Comparison of ENCODE assay signal across 2 worm cellular contexts in the genomic region with DNA sequence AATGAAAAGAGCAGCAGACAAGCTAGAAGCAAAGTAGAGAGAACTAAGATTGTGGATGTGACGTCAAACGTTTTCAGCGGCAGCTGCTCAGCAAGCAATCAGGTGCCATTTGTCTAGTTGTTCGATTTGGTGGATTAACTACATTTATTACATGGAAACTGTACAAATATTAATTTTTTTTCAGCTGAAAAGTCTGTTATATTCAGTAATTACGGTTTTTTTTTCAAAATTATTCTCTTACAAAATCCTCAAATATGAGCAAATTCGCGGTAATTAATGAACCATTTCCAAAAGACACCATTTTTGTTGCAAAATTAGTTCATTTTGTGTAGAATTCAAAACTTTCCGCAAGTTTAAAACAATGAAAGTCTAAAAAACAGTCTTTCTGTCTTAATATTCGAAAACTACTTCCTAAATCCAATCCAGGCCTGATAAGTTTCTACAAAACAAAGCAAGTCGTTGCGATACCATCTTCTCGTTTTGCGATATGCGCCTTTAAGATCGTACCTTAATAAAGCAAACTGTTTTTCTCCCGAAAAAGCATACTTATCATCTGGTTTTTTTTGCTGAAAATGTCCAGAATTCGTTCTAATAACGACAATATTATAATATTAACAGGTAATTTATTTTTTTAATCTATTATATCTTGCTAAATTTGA.
TF ChIP-seq lines count a peak whose summit lies in the region.

A gene (minus strand): TSS at position 51 of the 659 bp plus-strand sequence.
A gene (plus strand): TSS at position 118 of the 659 bp plus-strand sequence.

TF ChIP-seq in whole organism, L1 larva, 84 proteins besides CTCF, POLR2A, EP300 and RAD21:
- peak; percentile 17 for TF ChIP-seq rnt-1 (tag; optimal IDR thresholded peaks at IDR 0.05; lab: Kevin White, UChicago)
- TF ChIP-seq unc-130 (tag; optimal IDR thresholded peaks at IDR 0.05; lab: Kevin White, UChicago): peak; percentile 8
- no peak for TF ChIP-seq lin-35 (GFP tag; optimal IDR thresholded peaks at IDR 0.05; lab: Kevin White, UChicago)

TF ChIP-seq in whole organism, young adult, 124 proteins besides CTCF, POLR2A, EP300 and RAD21:
- no peak for TF ChIP-seq let-607 (tag; optimal IDR thresholded peaks at IDR 0.05; lab: Kevin White, UChicago)
- TF ChIP-seq T26A5.8 (tag; optimal IDR thresholded peaks at IDR 0.05; lab: Kevin White, UChicago): no peak
- no peak for TF ChIP-seq dox-1 (GFP tag; IDR thresholded peaks at IDR 0.05; lab: Robert Waterston, UW)
- TF ChIP-seq hrde-1 (tag; optimal IDR thresholded peaks at IDR 0.05; lab: Kevin White, UChicago; ENCODE audit: borderline replicate concordance): no peak
- TF ChIP-seq snpc-3.4 (tag; optimal IDR thresholded peaks at IDR 0.05; lab: Kevin White, UChicago): no peak
- TF ChIP-seq C17E4.6 (GFP tag; IDR thresholded peaks at IDR 0.05; lab: Robert Waterston, UW): no peak
- no peak for TF ChIP-seq K12H6.12 (tag; optimal IDR thresholded peaks at IDR 0.05; lab: Kevin White, UChicago)
- peak; percentile 86 for TF ChIP-seq madf-6 (GFP tag; IDR thresholded peaks at IDR 0.05; lab: Robert Waterston, UW)
- no peak for TF ChIP-seq dpl-1 (GFP tag; optimal IDR thresholded peaks at IDR 0.05; lab: Kevin White, UChicago)
- TF ChIP-seq madf-8 (GFP tag; conservative IDR thresholded peaks at IDR 0.05; lab: Robert Waterston, UW): peak; percentile 88
- TF ChIP-seq Y56A3A.18 (GFP tag; IDR thresholded peaks at IDR 0.05; lab: Robert Waterston, UW): no peak
- TF ChIP-seq F10E7.11 (tag; optimal IDR thresholded peaks at IDR 0.05; lab: Kevin White, UChicago): no peak
- no peak for TF ChIP-seq him-1 (tag; optimal IDR thresholded peaks at IDR 0.05; lab: Kevin White, UChicago)
- TF ChIP-seq snpc-4 (GFP tag; optimal IDR thresholded peaks at IDR 0.05; lab: Kevin White, UChicago): no peak
- TF ChIP-seq snpc-4 (tag; optimal IDR thresholded peaks at IDR 0.05; lab: Kevin White, UChicago): peak in 1 of 4 experiments; percentile 30
- no peak for TF ChIP-seq bed-2 (GFP tag; IDR thresholded peaks at IDR 0.05; lab: Robert Waterston, UW)
- TF ChIP-seq hmg-20 (GFP tag; IDR thresholded peaks at IDR 0.05; lab: Robert Waterston, UW): no peak
- TF ChIP-seq nhr-120 (GFP tag; IDR thresholded peaks at IDR 0.05; lab: Robert Waterston, UW): no peak
- peak; percentile 89 for TF ChIP-seq lsl-1 (GFP tag; optimal IDR thresholded peaks at IDR 0.05; lab: Kevin White, UChicago)
- TF ChIP-seq sdz-38 (tag; optimal IDR thresholded peaks at IDR 0.05; lab: Kevin White, UChicago): no peak
- TF ChIP-seq snpc-1.1 (tag; optimal IDR thresholded peaks at IDR 0.05; lab: Kevin White, UChicago; ENCODE audit: insufficient read depth): peak; percentile 37
- peak; percentile 79 for TF ChIP-seq F33H1.4 (GFP tag; IDR thresholded peaks at IDR 0.05; lab: Robert Waterston, UW)
- TF ChIP-seq ztf-3 (GFP tag; optimal IDR thresholded peaks at IDR 0.05; lab: Kevin White, UChicago): no peak
